Fruit fly (Drosophila melanogaster) whole organism, embryonic: ENCODE measurements around the gene CG6497.
A peak's percentile ranks its signal among the peaks of the same experiment; 100 is the strongest.

Source experiments
- Awh ChIP-seq: fragments of 200-800 bp; sonication (Bioruptor generic); IDR thresholded peaks from 2 replicates; pipeline ENCODE4, ENCODE4 v1.3.6; 2022; ENCODE audit warnings: missing biosample characterization, missing genetic modification characterization
- Bdp1 ChIP-seq: fragments of 200-800 bp; sonication (Bioruptor generic); optimal IDR thresholded peaks from 3 replicates; lab custom pipeline; 2016; ENCODE audit warnings: missing biosample characterization, missing genetic modification characterization
- CG10431 ChIP-seq: fragments of 200-800 bp; sonication (Bioruptor generic); optimal IDR thresholded peaks from 3 replicates; lab custom pipeline; 2018; ENCODE audit warnings: missing biosample characterization, mild to moderate bottlenecking, missing genetic modification characterization
- CG11504 ChIP-seq: fragments of 200-800 bp; sonication (Bioruptor generic); optimal IDR thresholded peaks from 3 replicates; lab custom pipeline; 2019; ENCODE audit warnings: missing biosample characterization, mild to moderate bottlenecking, missing genetic modification characterization, moderate library complexity
- CG11560 ChIP-seq: fragments of 200-800 bp; sonication (Bioruptor generic); IDR thresholded peaks from 3 replicates; pipeline ENCODE4 v1.3.6; 2022; ENCODE audit warnings: missing biosample characterization, missing genetic modification characterization
- CG11695 ChIP-seq: fragments of 200-800 bp; sonication (Bioruptor generic); IDR thresholded peaks from 3 replicates; pipeline ENCODE4 v1.3.6; 2022; ENCODE audit warnings: missing biosample characterization, missing genetic modification characterization
- CG12104 ChIP-seq: fragments of 200-800 bp; sonication (Bioruptor generic); optimal IDR thresholded peaks from 3 replicates; lab custom pipeline; 2016; ENCODE audit warnings: missing biosample characterization, missing genetic modification characterization
- CG1233 ChIP-seq: fragments of 200-800 bp; sonication (Bioruptor generic); optimal IDR thresholded peaks from 4 replicates; lab custom pipeline; 2018; ENCODE audit warnings: missing biosample characterization, mild to moderate bottlenecking, missing genetic modification characterization
- CG13624 ChIP-seq: fragments of 200-800 bp; sonication (Bioruptor generic); optimal IDR thresholded peaks from 2 replicates; lab custom pipeline; 2016; ENCODE audit warnings: missing biosample characterization, missing genetic modification characterization
- CG18599 ChIP-seq: fragments of 200-800 bp; sonication (Bioruptor generic); optimal IDR thresholded peaks from 3 replicates; lab custom pipeline; 2017; ENCODE audit warnings: missing biosample characterization, missing genetic modification characterization, mild to moderate bottlenecking, moderate library complexity, missing genetic modification reagents
- CG2116 ChIP-seq: fragments of 200-800 bp; sonication (Bioruptor generic); optimal IDR thresholded peaks from 3 replicates; lab custom pipeline; 2018; ENCODE audit warnings: missing biosample characterization, mild to moderate bottlenecking, missing genetic modification characterization
- CG31441 ChIP-seq: fragments of 200-800 bp; sonication (Bioruptor generic); IDR thresholded peaks from 2 replicates; pipeline ENCODE4 v1.3.6; 2022; ENCODE audit warnings: missing biosample characterization, missing genetic modification characterization
- CG4820 ChIP-seq: fragments of 200-800 bp; sonication (Bioruptor generic); optimal IDR thresholded peaks from 3 replicates; lab custom pipeline; 2016; ENCODE audit warnings: missing biosample characterization, missing genetic modification characterization
- CG7745 ChIP-seq: fragments of 200-800 bp; sonication (Bioruptor generic); optimal IDR thresholded peaks from 2 replicates; lab custom pipeline; 2018; ENCODE audit warnings: missing biosample characterization, mild to moderate bottlenecking, missing genetic modification characterization, moderate library complexity
- CG8359 ChIP-seq: fragments of 200-800 bp; sonication (Bioruptor generic); optimal IDR thresholded peaks from 2 replicates; lab custom pipeline; 2017; ENCODE audit warnings: missing biosample characterization, mild to moderate bottlenecking, missing genetic modification characterization, borderline replicate concordance
- Camta ChIP-seq: fragments of 200-800 bp; sonication (Bioruptor generic); optimal IDR thresholded peaks from 2 replicates; lab custom pipeline; 2016; ENCODE audit warnings: missing biosample characterization, missing genetic modification characterization
- Fer2 ChIP-seq: fragments of 200-800 bp; sonication (Bioruptor generic); optimal IDR thresholded peaks from 2 replicates; lab custom pipeline; 2018; ENCODE audit warnings: missing biosample characterization, mild to moderate bottlenecking, missing genetic modification characterization, moderate library complexity
- HHEX ChIP-seq: fragments of 200-800 bp; sonication (Bioruptor generic); optimal IDR thresholded peaks from 3 replicates; lab custom pipeline; 2017; ENCODE audit warnings: missing biosample characterization, mild to moderate bottlenecking, missing genetic modification characterization, missing genetic modification reagents
- Hr78 ChIP-seq, 2 experiments: fragments of 200-800 bp in 1 of 2; fragments of >200 bp in 1 of 2; sonication (Bioruptor generic) in 1 of 2; optimal IDR thresholded peaks; 2 replicates each; lab custom pipeline; 2017 to 2019; ENCODE audit warnings: missing biosample characterization in 2 of 2, missing genetic modification characterization in 2 of 2, mild to moderate bottlenecking in 1 of 2, moderate library complexity in 1 of 2
- Lhr ChIP-seq: fragments of 200-800 bp; sonication (Bioruptor generic); optimal IDR thresholded peaks from 3 replicates; lab custom pipeline; 2017; ENCODE audit warnings: mild to moderate bottlenecking, missing biosample characterization, missing genetic modification reagents, missing genetic modification characterization
- MBD-R2 ChIP-seq: fragments of 200-800 bp; sonication (Bioruptor generic); IDR thresholded peaks from 2 replicates; pipeline ENCODE4 v1.3.6; 2022; ENCODE audit warnings: missing biosample characterization, missing genetic modification characterization
- Optix ChIP-seq: fragments of 200-800 bp; sonication (Bioruptor generic); IDR thresholded peaks from 3 replicates; pipeline ENCODE4 v1.3.6; 2022; ENCODE audit warnings: missing biosample characterization, missing genetic modification characterization
- Sry-δ ChIP-seq: fragments of 200-800 bp; sonication (Bioruptor generic); optimal IDR thresholded peaks from 2 replicates; lab custom pipeline; 2016; ENCODE audit warnings: missing biosample characterization, missing genetic modification characterization
- Xrp1 ChIP-seq: fragments of 200-800 bp; sonication (Bioruptor generic); IDR thresholded peaks from 2 replicates; pipeline ENCODE4 v1.3.6; 2022; ENCODE audit warnings: missing biosample characterization, missing genetic modification characterization
- aop ChIP-seq: fragments of 200-800 bp; sonication (Bioruptor generic); IDR thresholded peaks from 2 replicates; pipeline ENCODE4 v1.3.6; 2022; ENCODE audit warnings: missing biosample characterization, missing genetic modification characterization
- ap ChIP-seq: fragments of 200-800 bp; sonication (Bioruptor generic); IDR thresholded peaks from 2 replicates; pipeline ENCODE4 v1.3.6; 2022; ENCODE audit warnings: missing biosample characterization, missing genetic modification characterization
- btn ChIP-seq: fragments of 200-800 bp; sonication (Bioruptor generic); optimal IDR thresholded peaks from 2 replicates; lab custom pipeline; 2016; ENCODE audit warnings: missing biosample characterization, missing genetic modification characterization
- ci ChIP-seq: fragments of 200-800 bp; sonication (Bioruptor generic); IDR thresholded peaks from 3 replicates; pipeline ENCODE4 v1.3.6; 2022; ENCODE audit warnings: missing biosample characterization, missing genetic modification characterization
- crp ChIP-seq, 2 experiments: fragments of 200-800 bp; sonication (Bioruptor generic); optimal IDR thresholded peaks; 2 replicates in 1 of 2; 3 replicates in 1 of 2; lab custom pipeline; 2017; ENCODE audit warnings: missing biosample characterization in 2 of 2, missing genetic modification characterization in 2 of 2, mild to moderate bottlenecking in 1 of 2, moderate library complexity in 1 of 2
- dimm ChIP-seq: fragments of 200-800 bp; sonication (Bioruptor generic); IDR thresholded peaks from 2 replicates; pipeline ENCODE4 v1.3.6; 2022; ENCODE audit warnings: missing biosample characterization, missing genetic modification characterization
- dmrt99B ChIP-seq: fragments of 200-800 bp; sonication (Bioruptor generic); optimal IDR thresholded peaks from 2 replicates; lab custom pipeline; 2018; ENCODE audit warnings: missing biosample characterization, mild to moderate bottlenecking, missing genetic modification characterization, moderate library complexity
- fd102C ChIP-seq: fragments of 200-800 bp; sonication (Bioruptor generic); optimal IDR thresholded peaks from 2 replicates; lab custom pipeline; 2018; ENCODE audit warnings: missing biosample characterization, mild to moderate bottlenecking, missing genetic modification characterization, moderate library complexity
- gem ChIP-seq: fragments of 200-800 bp; sonication (Bioruptor generic); optimal IDR thresholded peaks from 2 replicates; lab custom pipeline; 2019; ENCODE audit warnings: missing biosample characterization, mild to moderate bottlenecking, missing genetic modification characterization, moderate library complexity
- jigr1 ChIP-seq: fragments of 200-800 bp; sonication (Bioruptor generic); IDR thresholded peaks from 3 replicates; pipeline ENCODE4 v1.3.6; 2022; ENCODE audit warnings: missing biosample characterization, missing genetic modification characterization
- kni ChIP-seq: fragments of 200-800 bp; sonication (Bioruptor generic); optimal IDR thresholded peaks from 3 replicates; lab custom pipeline; 2017; ENCODE audit warnings: mild to moderate bottlenecking, missing biosample characterization, missing genetic modification reagents, missing genetic modification characterization
- luna ChIP-seq: fragments of 200-800 bp; sonication (Bioruptor generic); optimal IDR thresholded peaks from 2 replicates; lab custom pipeline; 2016; ENCODE audit warnings: missing biosample characterization, missing genetic modification characterization
- maf-S ChIP-seq: fragments of 200-800 bp; sonication (Bioruptor generic); optimal IDR thresholded peaks from 2 replicates; lab custom pipeline; 2016; ENCODE audit warnings: missing biosample characterization, missing genetic modification characterization
- mld ChIP-seq: fragments of 200-800 bp; sonication (Bioruptor generic); IDR thresholded peaks from 3 replicates; pipeline ENCODE4 v1.3.6; 2022; ENCODE audit warnings: missing biosample characterization, missing genetic modification characterization; ENCODE audit not compliant: partially characterized antibody
- nmo ChIP-seq: fragments of 200-800 bp; sonication (Bioruptor generic); optimal IDR thresholded peaks from 2 replicates; lab custom pipeline; 2018; ENCODE audit warnings: missing biosample characterization, mild to moderate bottlenecking, missing genetic modification characterization, moderate library complexity
- pan ChIP-seq, 4 experiments: fragments of >200 bp in 3 of 4; fragments of 200-800 bp in 1 of 4; sonication (Bioruptor generic) in 1 of 4; optimal IDR thresholded peaks in 3 of 4; IDR thresholded peaks in 1 of 4; 2 replicates each; pipeline versions ENCODE4 v1.3.6 to Lab custom; 2017 to 2022; ENCODE audit warnings: missing biosample characterization in 2 of 4, missing genetic modification characterization in 2 of 4, mixed read lengths in 1 of 4
- phol ChIP-seq: fragments of 200-800 bp; sonication (Bioruptor generic); optimal IDR thresholded peaks from 3 replicates; lab custom pipeline; 2018; ENCODE audit warnings: missing biosample characterization, mild to moderate bottlenecking, missing genetic modification characterization, moderate library complexity
- scrt ChIP-seq: fragments of 200-800 bp; sonication (Bioruptor generic); optimal IDR thresholded peaks from 2 replicates; lab custom pipeline; 2018; ENCODE audit warnings: missing biosample characterization, mild to moderate bottlenecking, missing genetic modification characterization, moderate library complexity
- sd ChIP-seq: fragments of 200-800 bp; sonication (Bioruptor generic); optimal IDR thresholded peaks from 3 replicates; lab custom pipeline; 2018; ENCODE audit warnings: missing biosample characterization, mild to moderate bottlenecking, missing genetic modification characterization, moderate library complexity
- sens ChIP-seq: fragments of 200-800 bp; sonication (Bioruptor generic); peaks from one replicate; lab custom pipeline; 2016; ENCODE audit warnings: missing biosample characterization, missing genetic modification characterization
- slou ChIP-seq: fragments of 200-800 bp; sonication (Bioruptor generic); optimal IDR thresholded peaks from 3 replicates; lab custom pipeline; 2016; ENCODE audit warnings: missing biosample characterization, missing genetic modification characterization
- sna ChIP-seq: fragments of 200-800 bp; sonication (Bioruptor generic); IDR thresholded peaks from 2 replicates; pipeline ENCODE4 v1.3.6; 2022; ENCODE audit warnings: missing biosample characterization, missing genetic modification characterization; ENCODE audit not compliant: partially characterized antibody
- sob ChIP-seq: fragments of 200-800 bp; sonication (Bioruptor generic); IDR thresholded peaks from 2 replicates; pipeline ENCODE4 v1.3.6; 2022; ENCODE audit warnings: missing biosample characterization, missing genetic modification characterization
- tll ChIP-seq, 2 experiments: fragments of 200-800 bp in 1 of 2; fragments of >200 bp in 1 of 2; sonication (Bioruptor generic) in 1 of 2; optimal IDR thresholded peaks; 2 replicates each; lab custom pipeline; 2017 to 2019; ENCODE audit warnings: missing biosample characterization in 2 of 2, missing genetic modification characterization in 2 of 2, mild to moderate bottlenecking in 1 of 2, moderate library complexity in 1 of 2
- trh ChIP-seq: fragments of 200-800 bp; sonication (Bioruptor generic); optimal IDR thresholded peaks from 2 replicates; lab custom pipeline; 2016; ENCODE audit warnings: missing biosample characterization, missing genetic modification characterization
- zfh1 ChIP-seq: fragments of 200-800 bp; sonication (Bioruptor generic); IDR thresholded peaks from 3 replicates; pipeline ENCODE4 v1.3.6; 2022; ENCODE audit warnings: missing biosample characterization, missing genetic modification characterization

CG6497 gene

DNA sequence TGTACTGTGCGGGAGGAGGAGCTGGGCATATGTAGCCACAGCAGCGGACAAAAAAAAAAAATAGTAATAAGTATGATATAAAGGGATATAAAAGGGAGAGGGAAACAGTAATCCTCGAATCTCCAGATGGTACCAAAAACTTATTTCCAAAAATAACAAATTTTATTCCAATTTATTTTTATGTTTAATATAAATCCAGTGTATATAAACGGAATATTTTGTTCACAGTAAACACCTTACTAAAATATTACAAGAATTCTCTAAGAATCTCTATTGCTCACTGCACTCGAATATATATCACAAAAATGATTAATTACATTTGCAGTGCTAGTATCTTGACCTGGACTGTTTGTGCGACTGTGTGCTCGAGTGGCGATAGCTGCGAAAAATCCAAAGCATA, 34.4 kb downstream of the CG6497 start (continued):
- no peak for TF ChIP-seq Lhr (GFP tag; lab: Kevin White, UChicago)
- TF ChIP-seq sens (GFP tag; lab: Kevin White, UChicago): peak; percentile 59
- TF ChIP-seq maf-S: no peak
- no peak for TF ChIP-seq slou (GFP tag; lab: Kevin White, UChicago)
- TF ChIP-seq Awh (GFP tag; lab: Robert Waterston, UW): no peak
- no peak for TF ChIP-seq aop (GFP tag; lab: Robert Waterston, UW)
- TF ChIP-seq scrt (GFP tag; lab: Kevin White, UChicago): no peak
- no peak for TF ChIP-seq trh (GFP tag; lab: Kevin White, UChicago)
- TF ChIP-seq ci (GFP tag; lab: Robert Waterston, UW): no peak
- TF ChIP-seq CG11695 (GFP tag; lab: Robert Waterston, UW): 0 out of 3 replicates have a peak, but pooled peaks have one; percentile 32
- no peak for TF ChIP-seq sd
- no peak for TF ChIP-seq Optix
- no peak for TF ChIP-seq HHEX
- TF ChIP-seq fd102C (GFP tag; lab: Kevin White, UChicago): no peak
- no peak for TF ChIP-seq CG13624 (GFP tag; lab: Kevin White, UChicago)
- TF ChIP-seq Bdp1 (GFP tag; lab: Kevin White, UChicago): no peak
- no peak for TF ChIP-seq Hr78 (GFP tag; optimal IDR thresholded peaks at IDR 0.05; lab: Kevin White, UChicago)
- TF ChIP-seq Fer2 (tag; lab: Kevin White, UChicago): no peak
- TF ChIP-seq MBD-R2 (GFP tag; lab: Robert Waterston, UW): no peak
- TF ChIP-seq CG31441 (GFP tag; lab: Robert Waterston, UW): 0 out of 2 replicates have a peak, but pooled peaks have one; percentile 30
- no peak for TF ChIP-seq CG1233 (GFP tag; lab: Kevin White, UChicago)
- TF ChIP-seq jigr1 (GFP tag; lab: Robert Waterston, UW): no peak
- no peak for TF ChIP-seq sob (GFP tag; lab: Robert Waterston, UW)
- no peak for TF ChIP-seq btn (GFP tag; lab: Kevin White, UChicago)
- no peak for TF ChIP-seq Camta
- no peak for TF ChIP-seq CG10431 (GFP tag; lab: Kevin White, UChicago)
- TF ChIP-seq CG7745 (tag; lab: Kevin White, UChicago): no peak
- no peak for TF ChIP-seq CG2116 (GFP tag; lab: Kevin White, UChicago)
- TF ChIP-seq dmrt99B (tag; lab: Kevin White, UChicago): peak; percentile 7
- 0 out of 2 replicates have a peak, but pooled peaks have one; percentile 2 for TF ChIP-seq dimm (GFP tag; lab: Robert Waterston, UW)
- TF ChIP-seq ap (GFP tag; lab: Robert Waterston, UW): no peak
- TF ChIP-seq Sry-δ (GFP tag; lab: Kevin White, UChicago): no peak
- TF ChIP-seq CG18599 (GFP tag; lab: Kevin White, UChicago): no peak
- TF ChIP-seq Xrp1 (GFP tag; lab: Robert Waterston, UW): no peak
- peak; percentile 26 for TF ChIP-seq gem
- TF ChIP-seq kni (GFP tag; lab: Kevin White, UChicago): no peak
- TF ChIP-seq crp (GFP tag; optimal IDR thresholded peaks at IDR 0.05; lab: Kevin White, UChicago): no peak
- peak; percentile 10 for TF ChIP-seq nmo (GFP tag; lab: Kevin White, UChicago)
- peak; percentile 6 for TF ChIP-seq phol (tag; lab: Kevin White, UChicago)
- no peak for TF ChIP-seq tll (GFP tag; optimal IDR thresholded peaks at IDR 0.05; lab: Kevin White, UChicago)
- no peak for TF ChIP-seq CG4820 (GFP tag; lab: Kevin White, UChicago)
- no peak for TF ChIP-seq luna (GFP tag; lab: Kevin White, UChicago)
- no peak for TF ChIP-seq CG8359 (GFP tag; lab: Kevin White, UChicago)
- no peak for TF ChIP-seq zfh1
- TF ChIP-seq CG11504: peak; percentile 14
- TF ChIP-seq mld (GFP tag; lab: Robert Waterston, UW): no peak
- no peak for TF ChIP-seq sna (GFP tag; lab: Robert Waterston, UW)
- TF ChIP-seq CG12104: no peak
- no peak for TF ChIP-seq CG11560 (tag; lab: Robert Waterston, UW)
- TF ChIP-seq pan (optimal IDR thresholded peaks at IDR 0.05; lab: Kevin White, UChicago): no peak
- TF ChIP-seq pan (GFP tag; optimal IDR thresholded peaks at IDR 0.05 in 1 of 2, IDR thresholded peaks at IDR 0.05 in 1 of 2): no peak
